Fruit fly (Drosophila melanogaster) Kc167 (cell line): ENCODE results near the gene CG44006.

Experiments
- Myc ChIP-seq: fragments of >200 bp; optimal IDR thresholded peaks from 2 replicates; lab custom pipeline; 2017; ENCODE audit warnings: missing external identifiers
- Sin3A ChIP-seq: fragments of >200 bp; optimal IDR thresholded peaks from 2 replicates; lab custom pipeline; 2018; ENCODE audit warnings: missing external identifiers
- h ChIP-seq: fragments of >200 bp; optimal IDR thresholded peaks from 3 replicates; lab custom pipeline; 2018; ENCODE audit warnings: missing external identifiers
- insv ChIP-seq: fragments of >200 bp; optimal IDR thresholded peaks from 3 replicates; lab custom pipeline; 2018; ENCODE audit warnings: missing external identifiers
- psq ChIP-seq: fragments of >200 bp; optimal IDR thresholded peaks from 2 replicates; lab custom pipeline; 2017; ENCODE audit warnings: missing external identifiers
- ttk ChIP-seq: sonication (Bioruptor generic); optimal IDR thresholded peaks from 2 replicates; lab custom pipeline; 2017; ENCODE audit warnings: missing external identifiers

- TF ChIP-seq Sin3A (lab: Kevin White, UChicago), result no peak
- TF ChIP-seq insv (lab: Kevin White, UChicago), result no peak
- no peak for TF ChIP-seq ttk (lab: Kevin White, UChicago)
- peak; percentile 88 for TF ChIP-seq h
- TF ChIP-seq psq (lab: Kevin White, UChicago), result no peak
- TF ChIP-seq Myc, result no peak
Observed at dm6 chr3L:18019645-18020509, 50.1 kb downstream of the CG44006 start.
